Fruit fly (Drosophila melanogaster) whole organism, embryonic: Measurements from ENCODE around the gene Usf.

Experiments
- Bgb ChIP-seq: fragments of 200-800 bp; sonication (Bioruptor generic); IDR thresholded peaks from 2 replicates; pipeline ENCODE4 v1.3.6; 2022; ENCODE audit warnings: missing biosample characterization, missing genetic modification characterization; ENCODE audit not compliant: partially characterized antibody
- CG11456 ChIP-seq: fragments of 200-800 bp; sonication (Bioruptor generic); IDR thresholded peaks from 3 replicates; pipeline ENCODE4 v1.3.6; 2022; ENCODE audit warnings: missing biosample characterization, missing genetic modification characterization
- CG12299 ChIP-seq: fragments of 200-800 bp; sonication (Bioruptor generic); optimal IDR thresholded peaks from 2 replicates; lab custom pipeline; 2018; ENCODE audit warnings: missing biosample characterization, mild to moderate bottlenecking, missing genetic modification characterization
- CG12391 ChIP-seq: fragments of 200-800 bp; sonication (Bioruptor generic); optimal IDR thresholded peaks from 3 replicates; lab custom pipeline; 2018; ENCODE audit warnings: missing biosample characterization, mild to moderate bottlenecking, missing genetic modification characterization, moderate library complexity
- CG14860 ChIP-seq: fragments of 200-800 bp; sonication (Bioruptor generic); IDR thresholded peaks from 3 replicates; pipeline ENCODE4 v1.3.6; 2022; ENCODE audit warnings: missing biosample characterization, missing genetic modification characterization; ENCODE audit not compliant: partially characterized antibody
- CG14965 ChIP-seq: fragments of 200-800 bp; sonication (Bioruptor generic); optimal IDR thresholded peaks from 2 replicates; lab custom pipeline; 2016; ENCODE audit warnings: missing biosample characterization, missing genetic modification characterization, borderline replicate concordance
- CG15696 ChIP-seq: fragments of 200-800 bp; sonication (Bioruptor generic); optimal IDR thresholded peaks from 2 replicates; lab custom pipeline; 2019; ENCODE audit warnings: missing biosample characterization, mild to moderate bottlenecking, missing genetic modification characterization, moderate library complexity
- CG1603 ChIP-seq: fragments of 200-800 bp; sonication (Bioruptor generic); optimal IDR thresholded peaks from 2 replicates; lab custom pipeline; 2019; ENCODE audit warnings: missing biosample characterization, mild to moderate bottlenecking, missing genetic modification characterization, moderate library complexity
- CG16779 ChIP-seq: fragments of 200-800 bp; sonication (Bioruptor generic); IDR thresholded peaks from 2 replicates; pipeline ENCODE4 v1.3.6; 2022; ENCODE audit warnings: missing biosample characterization, missing genetic modification characterization
- CG1832 ChIP-seq: fragments of 200-800 bp; sonication (Bioruptor generic); optimal IDR thresholded peaks from 2 replicates; lab custom pipeline; 2017; ENCODE audit warnings: missing biosample characterization, mild to moderate bottlenecking, missing genetic modification characterization, inconsistent platforms
- CG18764 ChIP-seq: fragments of 200-800 bp; sonication (Bioruptor generic); optimal IDR thresholded peaks from 3 replicates; lab custom pipeline; 2016; ENCODE audit warnings: missing biosample characterization, missing genetic modification characterization
- CG30431 ChIP-seq: fragments of 200-800 bp; sonication (Bioruptor generic); optimal IDR thresholded peaks from 2 replicates; lab custom pipeline; 2017; ENCODE audit warnings: missing biosample characterization, missing genetic modification characterization
- CG31388 ChIP-seq: fragments of 200-800 bp; sonication (Bioruptor generic); optimal IDR thresholded peaks from 2 replicates; lab custom pipeline; 2016; ENCODE audit warnings: missing biosample characterization, missing genetic modification characterization
- CG33557 ChIP-seq: fragments of 200-800 bp; sonication (Bioruptor generic); optimal IDR thresholded peaks from 2 replicates; lab custom pipeline; 2019; ENCODE audit warnings: missing biosample characterization, mild to moderate bottlenecking, missing genetic modification characterization, moderate library complexity
- CG6272 ChIP-seq: fragments of 200-800 bp; sonication (Bioruptor generic); IDR thresholded peaks from 2 replicates; pipeline ENCODE4 v1.3.6; 2022; ENCODE audit warnings: missing biosample characterization, missing genetic modification characterization
- CG6765 ChIP-seq: fragments of 200-800 bp; sonication (Bioruptor generic); optimal IDR thresholded peaks from 3 replicates; lab custom pipeline; 2017; ENCODE audit warnings: missing biosample characterization, mild to moderate bottlenecking, missing genetic modification characterization
- CG8765 ChIP-seq: fragments of 200-800 bp; sonication (Bioruptor generic); IDR thresholded peaks from 2 replicates; pipeline ENCODE4 v1.3.6; 2022; ENCODE audit warnings: missing biosample characterization, missing genetic modification characterization
- CG8924 ChIP-seq: fragments of 200-800 bp; optimal IDR thresholded peaks from 3 replicates; lab custom pipeline; 2019; ENCODE audit warnings: missing biosample characterization, mild to moderate bottlenecking, missing genetic modification characterization, moderate library complexity
- CG9817 ChIP-seq: fragments of 200-800 bp; sonication (Bioruptor generic); optimal IDR thresholded peaks from 2 replicates; lab custom pipeline; 2018; ENCODE audit warnings: missing biosample characterization, mild to moderate bottlenecking, missing genetic modification characterization, moderate library complexity
- CHES-1-like ChIP-seq: fragments of 200-800 bp; sonication (Bioruptor generic); optimal IDR thresholded peaks from 2 replicates; lab custom pipeline; 2016; ENCODE audit warnings: missing biosample characterization, missing genetic modification characterization
- D19B ChIP-seq: fragments of 200-800 bp; sonication (Bioruptor generic); optimal IDR thresholded peaks from 2 replicates; lab custom pipeline; 2017; ENCODE audit warnings: missing biosample characterization, mild to moderate bottlenecking, missing genetic modification characterization
- Doc3 ChIP-seq: fragments of 200-800 bp; sonication (Bioruptor generic); IDR thresholded peaks from 3 replicates; pipeline ENCODE4 v1.3.6; 2022; ENCODE audit warnings: missing biosample characterization, missing genetic modification characterization; ENCODE audit not compliant: partially characterized antibody
- Elba2 ChIP-seq: fragments of 200-800 bp; sonication (Bioruptor generic); optimal IDR thresholded peaks from 3 replicates; lab custom pipeline; 2016; ENCODE audit warnings: missing biosample characterization, missing genetic modification characterization
- Ets97D ChIP-seq: fragments of 200-800 bp; sonication (Bioruptor generic); optimal IDR thresholded peaks from 3 replicates; lab custom pipeline; 2016; ENCODE audit warnings: missing biosample characterization, missing genetic modification characterization
- Hmx ChIP-seq: fragments of 200-800 bp; sonication (Bioruptor generic); optimal IDR thresholded peaks from 2 replicates; lab custom pipeline; 2016; ENCODE audit warnings: missing biosample characterization, missing genetic modification characterization
- MESR4 ChIP-seq: fragments of 200-800 bp; sonication (Bioruptor generic); optimal IDR thresholded peaks from 2 replicates; lab custom pipeline; 2018; ENCODE audit warnings: missing biosample characterization, mild to moderate bottlenecking, missing genetic modification characterization, moderate library complexity
- Mes4 ChIP-seq: fragments of 200-800 bp; sonication (Bioruptor generic); optimal IDR thresholded peaks from 2 replicates; lab custom pipeline; 2016; ENCODE audit warnings: missing biosample characterization, missing genetic modification characterization
- NFAT ChIP-seq: fragments of 200-800 bp; sonication (Bioruptor generic); IDR thresholded peaks from 2 replicates; pipeline ENCODE4 v1.3.6; 2022; ENCODE audit warnings: missing biosample characterization, missing genetic modification characterization
- Nf-YC ChIP-seq: fragments of 200-800 bp; optimal IDR thresholded peaks from 3 replicates; lab custom pipeline; 2019; ENCODE audit warnings: missing biosample characterization, mild to moderate bottlenecking, missing genetic modification characterization, moderate library complexity
- Taf1 ChIP-seq: fragments of 200-800 bp; sonication (Bioruptor generic); IDR thresholded peaks from 2 replicates; pipeline ENCODE4 v1.3.6; 2022; ENCODE audit warnings: missing biosample characterization, missing genetic modification characterization
- Xbp1 ChIP-seq: fragments of 200-800 bp; sonication (Bioruptor generic); optimal IDR thresholded peaks from 3 replicates; lab custom pipeline; 2016; ENCODE audit warnings: missing biosample characterization, mild to moderate bottlenecking, missing genetic modification characterization
- ap ChIP-seq: fragments of 200-800 bp; sonication (Bioruptor generic); IDR thresholded peaks from 2 replicates; pipeline ENCODE4 v1.3.6; 2022; ENCODE audit warnings: missing biosample characterization, missing genetic modification characterization
- bbx ChIP-seq: fragments of 200-800 bp; sonication (Bioruptor generic); IDR thresholded peaks from 2 replicates; pipeline ENCODE4 v1.3.6; 2022; ENCODE audit warnings: missing biosample characterization, missing genetic modification characterization; ENCODE audit not compliant: partially characterized antibody
- cato ChIP-seq: fragments of 200-800 bp; sonication (Bioruptor generic); optimal IDR thresholded peaks from 2 replicates; lab custom pipeline; 2016; ENCODE audit warnings: missing biosample characterization, missing genetic modification characterization, borderline replicate concordance
- corto ChIP-seq: fragments of 200-800 bp; sonication (Bioruptor generic); optimal IDR thresholded peaks from 2 replicates; lab custom pipeline; 2016; ENCODE audit warnings: missing biosample characterization, mild to moderate bottlenecking, missing genetic modification characterization, moderate library complexity
- dm ChIP-seq: fragments of 200-800 bp; sonication (Bioruptor generic); optimal IDR thresholded peaks from 3 replicates; lab custom pipeline; 2016; ENCODE audit warnings: missing biosample characterization, missing genetic modification characterization
- ewg ChIP-seq: fragments of 200-800 bp; sonication (Bioruptor generic); optimal IDR thresholded peaks from 3 replicates; lab custom pipeline; 2017; ENCODE audit warnings: mild to moderate bottlenecking, missing biosample characterization, missing genetic modification reagents, missing genetic modification characterization
- gcm2 ChIP-seq: fragments of 200-800 bp; sonication (Bioruptor generic); optimal IDR thresholded peaks from 2 replicates; lab custom pipeline; 2016; ENCODE audit warnings: missing biosample characterization, missing genetic modification characterization
- jigr1 ChIP-seq: fragments of 200-800 bp; sonication (Bioruptor generic); IDR thresholded peaks from 3 replicates; pipeline ENCODE4 v1.3.6; 2022; ENCODE audit warnings: missing biosample characterization, missing genetic modification characterization
- salm ChIP-seq: fragments of 200-800 bp; sonication (Bioruptor generic); optimal IDR thresholded peaks from 2 replicates; lab custom pipeline; 2018; ENCODE audit warnings: missing biosample characterization, mild to moderate bottlenecking, missing genetic modification characterization
- sc ChIP-seq, 3 experiments: fragments of >200 bp in 2 of 3; fragments of 200-800 bp in 1 of 3; sonication (Bioruptor generic) in 1 of 3; optimal IDR thresholded peaks; 2 replicates in 2 of 3; 3 replicates in 1 of 3; lab custom pipeline; 2017; ENCODE audit warnings: mild to moderate bottlenecking in 1 of 3, missing biosample characterization in 1 of 3, missing genetic modification characterization in 1 of 3, missing genetic modification reagents in 1 of 3
- sima ChIP-seq: fragments of 200-800 bp; sonication (Bioruptor generic); optimal IDR thresholded peaks from 2 replicates; lab custom pipeline; 2016; ENCODE audit warnings: missing biosample characterization, missing genetic modification characterization
- sisA ChIP-seq: fragments of 200-800 bp; sonication (Bioruptor generic); IDR thresholded peaks from 2 replicates; pipeline ENCODE4 v1.3.6; 2022; ENCODE audit warnings: missing biosample characterization, missing genetic modification characterization
- slou ChIP-seq: fragments of 200-800 bp; sonication (Bioruptor generic); optimal IDR thresholded peaks from 3 replicates; lab custom pipeline; 2016; ENCODE audit warnings: missing biosample characterization, missing genetic modification characterization
- slp2 ChIP-seq: fragments of 200-800 bp; sonication (Bioruptor generic); optimal IDR thresholded peaks from 2 replicates; lab custom pipeline; 2016; ENCODE audit warnings: missing biosample characterization, missing genetic modification characterization
- tll ChIP-seq, 2 experiments: fragments of 200-800 bp in 1 of 2; fragments of >200 bp in 1 of 2; sonication (Bioruptor generic) in 1 of 2; optimal IDR thresholded peaks; 2 replicates each; lab custom pipeline; 2017 to 2019; ENCODE audit warnings: missing biosample characterization in 2 of 2, missing genetic modification characterization in 2 of 2, mild to moderate bottlenecking in 1 of 2, moderate library complexity in 1 of 2
- tup ChIP-seq: fragments of 200-800 bp; sonication (Bioruptor generic); optimal IDR thresholded peaks from 2 replicates; lab custom pipeline; 2016; ENCODE audit warnings: missing biosample characterization, mild to moderate bottlenecking, missing genetic modification characterization, moderate library complexity
- z ChIP-seq: fragments of 200-800 bp; sonication (Bioruptor generic); IDR thresholded peaks from 3 replicates; pipeline ENCODE4 v1.3.6; 2022; ENCODE audit warnings: missing biosample characterization, missing genetic modification characterization

Usf gene

dm6 chrX:4589951-4590771, 41.6 kb upstream of the Usf start (continued):
- TF ChIP-seq salm (tag; lab: Kevin White, UChicago) (peak; percentile 14), CG31388 (GFP tag; lab: Kevin White, UChicago) (peak; percentile 42), CG12299 (no peak), ewg (peak; percentile 90), dm (no peak), D19B (peak; percentile 47), CHES-1-like (peak; percentile 36), CG14860 (GFP tag; lab: Robert Waterston, UW) (no peak), CG18764 (GFP tag; lab: Kevin White, UChicago) (peak; percentile 69), Elba2 (GFP tag; lab: Kevin White, UChicago) (peak; percentile 25), gcm2 (GFP tag; lab: Kevin White, UChicago) (no peak), CG12391 (tag; lab: Kevin White, UChicago) (peak; percentile 78), Taf1 (peak; percentile 91), ap (GFP tag; lab: Robert Waterston, UW) (peak; percentile 86), Mes4 (GFP tag; lab: Kevin White, UChicago) (peak; percentile 39), CG30431 (GFP tag; lab: Kevin White, UChicago) (peak; percentile 92), NFAT (peak; percentile 84), sc (optimal IDR thresholded peaks at IDR 0.05; lab: Kevin White, UChicago) (no peak), sc (GFP tag; optimal IDR thresholded peaks at IDR 0.05; lab: Kevin White, UChicago) (peak; percentile 76), Nf-YC (tag; lab: Kevin White, UChicago) (peak; percentile 96), CG6765 (GFP tag; lab: Kevin White, UChicago) (no peak), CG14965 (GFP tag; lab: Kevin White, UChicago) (no peak), CG16779 (peak; percentile 77), CG8924 (peak; percentile 77), jigr1 (GFP tag; lab: Robert Waterston, UW) (peak; percentile 84; the same call in 2 of the 3 replicates), tll (GFP tag; optimal IDR thresholded peaks at IDR 0.05; lab: Kevin White, UChicago) (no peak), MESR4 (GFP tag; lab: Kevin White, UChicago) (no peak), CG6272 (GFP tag; lab: Robert Waterston, UW) (peak; percentile 91), corto (GFP tag; lab: Kevin White, UChicago) (no peak), Ets97D (no peak), Doc3 (GFP tag; lab: Robert Waterston, UW) (no peak), CG11456 (GFP tag; lab: Robert Waterston, UW) (peak; percentile 93), sisA (GFP tag; lab: Robert Waterston, UW) (peak; percentile 91), Bgb (no peak), Xbp1 (peak; percentile 85), CG8765 (GFP tag; lab: Robert Waterston, UW) (peak; percentile 91), tup (GFP tag; lab: Kevin White, UChicago) (no peak), bbx (no peak), CG1603 (peak; percentile 97), sima (GFP tag; lab: Kevin White, UChicago) (no peak), CG15696 (peak; percentile 76), CG1832 (GFP tag; lab: Kevin White, UChicago) (peak; percentile 31), slou (GFP tag; lab: Kevin White, UChicago) (peak; percentile 30), z (GFP tag; lab: Robert Waterston, UW) (no peak), Hmx (no peak), slp2 (GFP tag; lab: Kevin White, UChicago) (peak; percentile 13), CG9817 (peak; percentile 69), CG33557 (GFP tag; lab: Kevin White, UChicago) (peak; percentile 60), cato (GFP tag; lab: Kevin White, UChicago) (peak; percentile 70)
